Fruit fly (Drosophila melanogaster): Measurements from ENCODE around the gene amn.
A peak's percentile ranks its signal among the peaks of the same experiment; 100 is the strongest.

amn gene

DNA sequence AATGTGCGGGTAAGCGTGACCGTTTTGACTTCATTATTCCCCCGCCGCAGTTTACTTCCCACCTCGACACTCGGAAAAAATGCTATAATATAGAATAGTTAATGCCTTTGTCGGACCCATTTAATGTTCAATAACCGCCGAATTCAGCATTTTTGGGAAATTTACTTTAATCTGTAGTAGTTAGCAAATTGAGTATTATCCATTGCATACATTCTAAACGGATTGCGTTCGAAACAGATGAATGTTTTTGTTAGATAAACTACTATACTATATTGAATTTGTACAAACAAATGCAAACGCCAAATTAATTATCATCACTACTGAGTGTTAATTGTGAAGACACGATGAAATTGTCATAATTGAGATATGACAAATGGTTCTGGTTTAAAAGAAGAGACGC, 5.7 kb downstream of the amn start:
- TF ChIP-seq CG17801 (GFP tag; optimal IDR thresholded peaks at IDR 0.05; ENCODE audit: partially characterized antibody), result no peak

dm6 chrX:19878342-19879204, 11.3 kb downstream of the amn start:
- peak; percentile 10 for TF ChIP-seq CG17801 (GFP tag; optimal IDR thresholded peaks at IDR 0.05; ENCODE audit: partially characterized antibody)

dm6 chrX:19876836-19877468, 12.9 kb downstream of the amn start:
- no peak for TF ChIP-seq CG17801 (GFP tag; optimal IDR thresholded peaks at IDR 0.05; ENCODE audit: partially characterized antibody)

DNA sequence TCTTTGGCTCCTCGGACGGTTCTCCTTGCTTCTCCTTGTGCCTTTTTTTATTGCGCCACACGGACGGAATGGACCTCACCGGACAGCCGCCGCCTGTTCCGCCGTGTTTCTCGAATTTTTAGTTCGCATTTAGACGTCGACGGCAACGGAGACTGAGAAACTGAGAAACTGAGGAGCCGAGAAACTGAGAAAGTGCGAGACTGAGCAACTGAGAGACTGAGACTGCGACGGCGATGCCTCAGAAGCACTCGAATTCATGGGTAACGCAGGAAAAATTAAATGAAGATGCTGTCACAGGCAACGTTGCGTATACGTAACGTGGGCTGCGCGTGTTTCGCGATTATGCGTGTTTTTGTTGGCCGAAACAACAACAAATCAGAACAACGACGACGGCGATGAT, 14.2 kb downstream of the amn start:
- no peak for TF ChIP-seq CG17801 (GFP tag; optimal IDR thresholded peaks at IDR 0.05; ENCODE audit: partially characterized antibody)

dm6 chrX:19875059-19875458, 14.8 kb downstream of the amn start:
- TF ChIP-seq CG17801 (GFP tag; optimal IDR thresholded peaks at IDR 0.05; ENCODE audit: partially characterized antibody), result no peak

DNA sequence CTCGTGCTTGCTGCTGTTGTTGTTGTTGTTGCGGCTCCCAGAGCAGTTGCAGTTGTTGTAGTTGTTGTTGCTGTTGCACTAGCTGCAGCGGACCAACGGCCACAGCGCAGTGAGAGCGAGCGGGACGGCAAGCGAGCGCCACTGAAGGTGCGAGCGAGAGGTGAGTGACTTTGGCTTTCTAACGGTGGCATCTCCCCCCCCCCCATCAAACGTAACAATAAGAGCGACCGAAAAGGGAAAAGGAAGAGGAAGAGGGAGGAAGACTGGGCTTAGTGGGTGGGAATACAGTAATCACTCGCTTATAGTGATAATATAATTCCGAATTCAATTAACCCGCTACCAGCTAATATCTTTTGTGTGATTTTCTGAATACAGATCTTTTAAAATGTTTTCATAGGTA, 22.9 kb downstream of the amn start:
- TF ChIP-seq CG17801 (GFP tag; optimal IDR thresholded peaks at IDR 0.05; ENCODE audit: partially characterized antibody), result no peak

- no peak for TF ChIP-seq CG17801 (GFP tag; optimal IDR thresholded peaks at IDR 0.05; ENCODE audit: partially characterized antibody)
These were observed 23.5 kb downstream of the amn start, which contains the start of gene Hers for dm6 chrX:19866145-19866972. Hers (plus strand) TSS chrX:19866146.

DNA sequence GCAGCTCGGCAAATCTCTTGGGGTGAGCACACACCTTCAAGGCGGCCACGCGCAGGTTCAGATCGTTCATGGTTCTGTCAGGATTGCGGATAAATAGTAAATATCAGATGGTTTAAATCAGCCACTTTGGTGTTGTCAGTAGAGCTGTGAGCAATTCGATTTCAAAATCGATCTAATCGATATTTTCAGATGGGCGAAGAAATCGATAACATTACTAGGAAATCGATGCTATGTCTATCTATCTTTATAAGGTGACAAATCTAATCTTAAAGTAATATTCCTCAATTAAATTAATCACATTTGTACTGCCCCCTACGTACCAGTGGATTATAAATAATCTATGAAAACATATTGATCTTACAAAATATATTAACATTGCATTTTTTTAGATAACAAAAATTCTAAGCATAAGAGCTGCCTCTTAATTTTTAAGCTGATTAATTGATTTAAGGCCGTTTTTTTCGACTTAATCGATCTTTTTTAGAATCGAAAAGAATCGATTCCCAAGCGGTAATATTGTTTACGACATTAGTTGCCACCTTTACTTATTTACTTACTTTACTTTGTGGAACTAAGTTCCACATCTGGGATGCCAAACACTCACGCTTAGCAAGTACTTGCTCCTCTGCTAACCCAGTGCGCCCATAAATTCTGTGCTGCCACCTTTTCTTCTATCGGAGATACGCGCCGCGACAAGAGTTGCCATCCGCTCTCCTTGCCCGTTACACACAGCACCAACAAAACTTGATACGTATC, 24.3 kb downstream of the amn start, which contains the start of gene THADA:
TSS of gene THADA (minus strand) at position 136 of the 756 bp plus-strand sequence.
- TF ChIP-seq CG17801 (GFP tag; optimal IDR thresholded peaks at IDR 0.05; ENCODE audit: partially characterized antibody), result peak; percentile 30

dm6 chrX:19859331-19859730, 30.5 kb downstream of the amn start:
- TF ChIP-seq CG17801 (GFP tag; optimal IDR thresholded peaks at IDR 0.05; ENCODE audit: partially characterized antibody), result no peak

dm6 chrX:19851989-19852307, 37.9 kb downstream of the amn start, which contains the start of the genes pico and Nup205:
pico (minus strand) TSS chrX:19852059.
Nup205 (plus strand) TSS chrX:19852214.
- TF ChIP-seq CG17801 (GFP tag; optimal IDR thresholded peaks at IDR 0.05; ENCODE audit: partially characterized antibody), result peak; percentile 35

DNA sequence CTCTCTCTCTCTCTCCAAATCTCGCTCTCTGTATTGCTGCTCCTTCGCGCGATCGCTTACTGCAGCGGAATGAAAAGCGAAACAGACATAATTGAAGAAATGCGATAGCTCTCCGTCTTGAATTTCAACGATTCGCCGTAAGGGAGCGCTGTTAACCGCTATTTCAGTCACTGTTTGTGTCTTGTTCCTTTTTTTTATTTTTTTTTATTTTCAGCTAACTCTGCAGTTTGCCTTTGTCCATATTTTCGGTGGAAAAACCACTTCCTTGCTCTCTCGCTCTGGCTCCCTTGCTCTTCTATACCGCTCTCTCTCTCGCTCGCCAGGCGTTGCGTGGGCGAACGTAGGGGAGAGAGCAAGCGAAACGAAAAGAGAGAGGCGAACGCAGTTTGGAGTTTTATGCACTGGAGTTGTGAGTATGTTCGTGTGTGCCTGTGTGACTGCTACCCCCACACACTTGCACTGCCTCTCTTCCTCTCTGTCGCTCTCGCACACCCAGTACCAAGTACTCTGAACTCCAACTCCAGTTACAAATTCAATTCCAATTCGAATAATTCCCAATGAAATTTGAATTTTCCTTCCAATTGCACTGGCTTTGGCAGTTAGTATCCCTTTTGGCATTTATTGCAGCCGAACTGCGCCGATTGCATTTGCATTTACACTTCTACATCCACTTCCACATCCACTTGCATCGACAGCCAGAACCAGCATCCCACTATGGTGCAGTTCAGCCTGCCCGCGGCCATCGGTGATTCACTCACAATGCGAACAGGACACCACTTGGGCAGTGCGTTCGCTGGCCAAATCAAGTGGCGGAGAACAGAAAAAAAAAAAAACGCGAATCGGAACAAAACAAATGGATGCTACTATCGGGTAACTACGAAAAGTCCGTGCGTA, 38.5 kb downstream of the amn start:
- peak; percentile 31 for TF ChIP-seq CG17801 (GFP tag; optimal IDR thresholded peaks at IDR 0.05; ENCODE audit: partially characterized antibody)

dm6 chrX:19850503-19851094, 39.3 kb downstream of the amn start:
- TF ChIP-seq CG17801 (GFP tag; optimal IDR thresholded peaks at IDR 0.05; ENCODE audit: partially characterized antibody), result no peak

DNA sequence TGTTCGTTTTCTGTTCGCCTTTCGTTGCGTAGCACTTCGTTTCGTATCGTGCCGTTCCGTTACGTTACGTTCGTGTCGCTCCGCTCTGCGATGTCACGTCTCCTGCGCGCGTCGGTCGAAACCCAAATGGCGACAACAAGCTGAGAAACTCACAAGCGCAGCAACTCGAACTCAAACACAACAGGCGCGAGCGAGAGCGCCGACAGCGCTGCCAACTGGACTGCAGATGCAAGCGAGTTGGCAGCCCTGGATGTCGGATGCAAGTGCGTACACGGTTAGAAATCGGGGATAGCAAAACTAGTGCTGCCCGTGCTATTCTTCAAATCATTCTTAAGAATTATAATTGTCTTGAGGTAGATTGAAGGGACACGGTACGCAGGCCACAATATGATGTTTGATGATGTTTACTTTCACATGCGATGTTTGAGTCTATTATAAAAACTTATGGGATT, 41.5 kb downstream of the amn start:
- TF ChIP-seq CG17801 (GFP tag; optimal IDR thresholded peaks at IDR 0.05; ENCODE audit: partially characterized antibody), result peak; percentile 58

Measured in ovary, adult (tissue).